Worm (Caenorhabditis elegans) whole organism, late embryonic: ENCODE data around the gene K07F5.6.
"Not testable (repeated sequence)": the region's sequence is repeated elsewhere in the genome, so short reads cannot be mapped to it uniquely, and the experiment has no call there.

Experiments
- C08G9.2 ChIP-seq: sonication (generic microtip); optimal IDR thresholded peaks from 2 replicates; lab custom pipeline; 2016; ENCODE audit warnings: mild to moderate bottlenecking, missing genetic modification characterization, moderate library complexity, missing compliant biosample characterization
- K02D7.2 ChIP-seq: sonication (generic microtip); optimal IDR thresholded peaks from 2 replicates; lab custom pipeline; 2017; ENCODE audit warnings: mild to moderate bottlenecking, missing genetic modification characterization, missing compliant biosample characterization
- K09A11.1 ChIP-seq: sonication (generic microtip); optimal IDR thresholded peaks from 2 replicates; lab custom pipeline; 2017; ENCODE audit warnings: antibody characterized with exemption, mild to moderate bottlenecking, missing genetic modification characterization, missing compliant biosample characterization; ENCODE audit not compliant: insufficient read depth
- Y22D7AL.16 ChIP-seq: sonication (generic microtip); optimal IDR thresholded peaks from 2 replicates; lab custom pipeline; 2016; ENCODE audit warnings: missing genetic modification characterization, missing compliant biosample characterization
- ama-1 ChIP-seq: fragments of 150-350 bp; optimal IDR thresholded peaks from 2 replicates; lab custom pipeline; 2014
- ceh-2 ChIP-seq: sonication (generic microtip); optimal IDR thresholded peaks from 2 replicates; lab custom pipeline; 2016; ENCODE audit warnings: missing genotype, missing genetic modification characterization, missing compliant biosample characterization
- ceh-30 ChIP-seq: fragments of 150-350 bp; optimal IDR thresholded peaks from 2 replicates; lab custom pipeline; 2014; ENCODE audit warnings: missing biosample characterization, missing genetic modification characterization
- ceh-34 ChIP-seq: sonication (generic microtip); optimal IDR thresholded peaks from 2 replicates; lab custom pipeline; 2016; ENCODE audit warnings: mild to moderate bottlenecking, missing genetic modification characterization, missing compliant biosample characterization
- ceh-45 ChIP-seq: fragments of 200-800 bp; sonication (Bioruptor generic); IDR thresholded peaks from 2 replicates; pipeline ENCODE4 v1.3.6; 2022; ENCODE audit warnings: missing genetic modification reagents, missing genetic modification characterization, missing compliant biosample characterization
- ceh-48 ChIP-seq: sonication (generic microtip); optimal IDR thresholded peaks from 2 replicates; lab custom pipeline; 2016; ENCODE audit warnings: missing genetic modification characterization, inconsistent platforms, missing compliant biosample characterization
- ceh-6 ChIP-seq: fragments of 200-800 bp; sonication (Bioruptor generic); optimal IDR thresholded peaks from 2 replicates; lab custom pipeline; 2018; ENCODE audit warnings: mild to moderate bottlenecking, missing genetic modification characterization, missing compliant biosample characterization
- ceh-9 ChIP-seq: sonication (generic microtip); optimal IDR thresholded peaks from 2 replicates; lab custom pipeline; 2016; ENCODE audit warnings: mild to moderate bottlenecking, missing genetic modification characterization, inconsistent platforms, missing compliant biosample characterization
- che-1 ChIP-seq: sonication (generic microtip); optimal IDR thresholded peaks from 2 replicates; lab custom pipeline; 2016; ENCODE audit warnings: mild to moderate bottlenecking, missing genetic modification characterization, missing compliant biosample characterization
- dve-1 ChIP-seq: sonication (generic microtip); optimal IDR thresholded peaks from 2 replicates; lab custom pipeline; 2017; ENCODE audit warnings: antibody characterized with exemption, mild to moderate bottlenecking, missing genetic modification characterization, missing compliant biosample characterization
- elt-2 ChIP-seq: sonication (generic microtip); optimal IDR thresholded peaks from 2 replicates; lab custom pipeline; 2016; ENCODE audit warnings: missing genetic modification reagents, missing genetic modification characterization, missing compliant biosample characterization
- ets-4 ChIP-seq: sonication (generic microtip); optimal IDR thresholded peaks from 2 replicates; lab custom pipeline; 2016; ENCODE audit warnings: missing genetic modification characterization, missing compliant biosample characterization
- eyg-1 ChIP-seq: sonication (generic microtip); optimal IDR thresholded peaks from 2 replicates; lab custom pipeline; 2016; ENCODE audit warnings: missing genotype, missing genetic modification characterization, missing compliant biosample characterization
- fkh-10 ChIP-seq: fragments of 150-350 bp; optimal IDR thresholded peaks from 2 replicates; lab custom pipeline; 2014; ENCODE audit warnings: missing biosample characterization, missing genetic modification reagents, missing genetic modification characterization
- fkh-6 ChIP-seq: sonication (generic microtip); optimal IDR thresholded peaks from 2 replicates; lab custom pipeline; 2016; ENCODE audit warnings: missing genetic modification characterization, missing compliant biosample characterization
- hlh-15 ChIP-seq: sonication (generic microtip); optimal IDR thresholded peaks from 2 replicates; lab custom pipeline; 2016; ENCODE audit warnings: missing genetic modification characterization, missing compliant biosample characterization
- hlh-30 ChIP-seq: sonication (generic microtip); optimal IDR thresholded peaks from 2 replicates; lab custom pipeline; 2017; ENCODE audit warnings: antibody characterized with exemption, missing genetic modification characterization, missing compliant biosample characterization; ENCODE audit not compliant: insufficient read depth
- hlh-8 ChIP-seq: sonication (generic microtip); optimal IDR thresholded peaks from 2 replicates; lab custom pipeline; 2016; ENCODE audit warnings: missing genotype, missing genetic modification characterization, missing compliant biosample characterization
- lin-11 ChIP-seq: fragments of 200-800 bp; sonication (Bioruptor generic); optimal IDR thresholded peaks from 2 replicates; lab custom pipeline; 2018; ENCODE audit warnings: mild to moderate bottlenecking, missing genetic modification characterization, missing compliant biosample characterization
- madf-2 ChIP-seq: sonication (generic microtip); optimal IDR thresholded peaks from 2 replicates; lab custom pipeline; 2017; ENCODE audit warnings: missing genetic modification characterization, missing compliant biosample characterization
- odd-2 ChIP-seq: sonication (generic microtip); optimal IDR thresholded peaks from 2 replicates; lab custom pipeline; 2017; ENCODE audit warnings: antibody characterized with exemption, mild to moderate bottlenecking, missing genetic modification characterization, missing compliant biosample characterization
- pros-1 ChIP-seq: fragments of 150-350 bp; optimal IDR thresholded peaks from 2 replicates; lab custom pipeline; 2014; ENCODE audit warnings: missing biosample characterization, missing genetic modification reagents, missing genetic modification characterization
- ref-2 ChIP-seq: sonication (generic microtip); optimal IDR thresholded peaks from 2 replicates; lab custom pipeline; 2016; ENCODE audit warnings: missing genetic modification characterization, missing compliant biosample characterization
- rnt-1 ChIP-seq: sonication (generic microtip); optimal IDR thresholded peaks from 2 replicates; lab custom pipeline; 2016; ENCODE audit warnings: missing genetic modification characterization, missing compliant biosample characterization
- sdc-2 ChIP-seq: sonication (generic microtip); optimal IDR thresholded peaks from 2 replicates; lab custom pipeline; 2016; ENCODE audit warnings: missing genotype, missing genetic modification characterization, missing compliant biosample characterization
- syd-9 ChIP-seq: sonication (generic microtip); optimal IDR thresholded peaks from 2 replicates; lab custom pipeline; 2016; ENCODE audit warnings: mild to moderate bottlenecking, missing genetic modification characterization, moderate library complexity, missing compliant biosample characterization
- ttx-3 ChIP-seq: sonication (generic microtip); optimal IDR thresholded peaks from 2 replicates; lab custom pipeline; 2016; ENCODE audit warnings: missing genetic modification reagents, missing genetic modification characterization, missing compliant biosample characterization
- unc-3 ChIP-seq, 2 experiments: fragments of 200-800 bp in 1 of 2; sonication (Bioruptor generic) in 1 of 2; sonication (generic microtip) in 1 of 2; conservative IDR thresholded peaks in 1 of 2; optimal IDR thresholded peaks in 1 of 2; 2 replicates each; pipeline versions ENCODE4 v1.3.6 to Lab custom; 2016 to 2022; ENCODE audit warnings: missing compliant biosample characterization in 2 of 2, missing genetic modification characterization in 2 of 2, missing genetic modification reagents in 1 of 2
- unc-86 ChIP-seq: sonication (generic microtip); optimal IDR thresholded peaks from 2 replicates; lab custom pipeline; 2016; ENCODE audit warnings: missing genetic modification characterization, missing compliant biosample characterization
- ztf-16 ChIP-seq: sonication (generic microtip); optimal IDR thresholded peaks from 2 replicates; lab custom pipeline; 2017; ENCODE audit warnings: missing genetic modification characterization, missing compliant biosample characterization

K07F5.6 gene

ce11 chrIV:9843760-9844159 lies 2.7 kb downstream of the K07F5.6 start, which contains the start of gene nspd-2:
Gene nspd-2, plus strand, starts transcription at chrIV:9844060.
- TF ChIP-seq ttx-3 (no peak), hlh-8 (tag; lab: Kevin White, UChicago) (no peak), ztf-16 (tag; lab: Kevin White, UChicago) (no peak), ceh-2 (tag; lab: Kevin White, UChicago) (no peak), ceh-48 (no peak), lin-11 (no peak), C08G9.2 (no peak), fkh-6 (no peak)

ce11 chrIV:9842071-9842470 lies 4.4 kb downstream of the K07F5.6 start, which contains the start of gene K07F5.17:
Gene K07F5.17, plus strand, starts transcription at chrIV:9842371.
- TF ChIP-seq che-1 (tag; lab: Kevin White, UChicago) (no peak), ets-4 (tag; lab: Kevin White, UChicago) (no peak), ref-2 (no peak), K02D7.2 (no peak), rnt-1 (tag; lab: Kevin White, UChicago) (no peak), sdc-2 (tag; lab: Kevin White, UChicago) (no peak), elt-2 (tag; lab: Kevin White, UChicago) (no peak), ceh-48 (no peak), pros-1 (no peak), fkh-6 (no peak), unc-3 (GFP tag; conservative IDR thresholded peaks at IDR 0.05; lab: Robert Waterston, UW) (no peak), unc-3 (tag; optimal IDR thresholded peaks at IDR 0.05; lab: Kevin White, UChicago) (no peak), ceh-45 (no peak), unc-86 (tag; lab: Kevin White, UChicago) (no peak), ceh-9 (tag; lab: Kevin White, UChicago) (no peak), K09A11.1 (tag; lab: Kevin White, UChicago) (no peak), madf-2 (tag; lab: Kevin White, UChicago) (no peak), Y22D7AL.16 (no peak), fkh-10 (no peak)

ce11 chrIV:9840984-9841590 lies 5.4 kb downstream of the K07F5.6 start, which contains the start of the genes kin-24 and msp-56:
Gene kin-24, minus strand, starts transcription at chrIV:9841084.
Gene msp-56, plus strand, starts transcription at chrIV:9841540.
- TF ChIP-seq dve-1 (tag; lab: Kevin White, UChicago), result no peak
- TF ChIP-seq ama-1 (lab: Kevin White, UChicago), result no peak
- TF ChIP-seq eyg-1 (tag; lab: Kevin White, UChicago), result no peak
- no peak for TF ChIP-seq ztf-16 (tag; lab: Kevin White, UChicago)
- no peak for TF ChIP-seq elt-2 (tag; lab: Kevin White, UChicago)
- TF ChIP-seq ceh-34 (tag; lab: Kevin White, UChicago), result no peak
- TF ChIP-seq hlh-15, result no peak
- no peak for TF ChIP-seq ref-2
- no peak for TF ChIP-seq K02D7.2
- TF ChIP-seq hlh-30 (tag; lab: Kevin White, UChicago), result no peak
- no peak for TF ChIP-seq odd-2 (tag; lab: Kevin White, UChicago)
- no peak for TF ChIP-seq ceh-45
- TF ChIP-seq syd-9 (tag; lab: Kevin White, UChicago), result no peak
- TF ChIP-seq, all 69 proteins: peak for 0

- not testable (repeated sequence) for TF ChIP-seq unc-3 (GFP tag; conservative IDR thresholded peaks at IDR 0.05; lab: Robert Waterston, UW); unc-3 (tag; optimal IDR thresholded peaks at IDR 0.05; lab: Kevin White, UChicago); ceh-30; ceh-6 (GFP tag; lab: Kevin White, UChicago)
These were observed 9.1 kb downstream of the K07F5.6 start, which contains the start of gene msp-10 for ce11 chrIV:9837349-9837748. Gene msp-10, plus strand, starts transcription at chrIV:9837649.
